Worm (Caenorhabditis elegans) whole organism, late embryonic: ENCODE data around the gene pqn-75.

Experiments
- ceh-22 ChIP-seq: sonication (generic microtip); optimal IDR thresholded peaks from 2 replicates; lab custom pipeline; 2017; ENCODE audit warnings: missing biosample characterization, missing genetic modification characterization
- fkh-10 ChIP-seq: fragments of 150-350 bp; optimal IDR thresholded peaks from 2 replicates; lab custom pipeline; 2014; ENCODE audit warnings: missing biosample characterization, missing genetic modification reagents, missing genetic modification characterization
- lin-11 ChIP-seq: fragments of 200-800 bp; sonication (Bioruptor generic); optimal IDR thresholded peaks from 2 replicates; lab custom pipeline; 2018; ENCODE audit warnings: mild to moderate bottlenecking, missing genetic modification characterization, missing compliant biosample characterization
- nfya-1 ChIP-seq: sonication (generic microtip); optimal IDR thresholded peaks from 2 replicates; lab custom pipeline; 2017; ENCODE audit warnings: missing genetic modification characterization, mild to moderate bottlenecking, missing compliant biosample characterization, antibody characterized with exemption, moderate library complexity
- nhr-11 ChIP-seq: fragments of 150-350 bp; optimal IDR thresholded peaks from 2 replicates; lab custom pipeline; 2014; ENCODE audit warnings: missing biosample characterization, missing genetic modification characterization

- no peak for TF ChIP-seq ceh-22 (tag; lab: Kevin White, UChicago)
- no peak for TF ChIP-seq nhr-11 (tag; lab: Kevin White, UChicago)
- TF ChIP-seq lin-11 (tag; lab: Kevin White, UChicago), result no peak
- TF ChIP-seq nfya-1 (tag; lab: Kevin White, UChicago), result no peak
- TF ChIP-seq fkh-10, result no peak
Observed at ce11 chrIV:4120263-4120662, 48.1 kb downstream of the pqn-75 start, which contains the start of gene F49F1.5.
